Worm (Caenorhabditis elegans) whole organism, young adult: Measurements from ENCODE around the gene C45G9.6.
A peak's percentile ranks its signal among the peaks of the same experiment; 100 is the strongest.

Experiments used
- B0261.1 ChIP-seq: sonication (generic microtip); optimal IDR thresholded peaks from 2 replicates; lab custom pipeline; 2016; ENCODE audit warnings: mild to moderate bottlenecking, missing genetic modification characterization, moderate library complexity, missing compliant biosample characterization
- C06A6.2 ChIP-seq: fragments of 200-800 bp; sonication (Bioruptor generic); conservative IDR thresholded peaks from 2 replicates; pipeline ENCODE4 v1.3.6; 2022; ENCODE audit warnings: missing genetic modification characterization, missing compliant biosample characterization
- C17E4.6 ChIP-seq: fragments of 200-800 bp; sonication (Bioruptor generic); IDR thresholded peaks from 2 replicates; pipeline ENCODE4 v1.3.6; 2022; ENCODE audit warnings: missing genetic modification reagents, missing genetic modification characterization, missing compliant biosample characterization
- F33H1.4 ChIP-seq: fragments of 200-800 bp; sonication (Bioruptor generic); IDR thresholded peaks from 2 replicates; pipeline ENCODE4 v1.3.6; 2022; ENCODE audit warnings: missing genetic modification reagents, missing genetic modification characterization, missing compliant biosample characterization
- F52B5.7 ChIP-seq: sonication (generic microtip); optimal IDR thresholded peaks from 2 replicates; lab custom pipeline; 2016; ENCODE audit warnings: mild to moderate bottlenecking, missing genetic modification characterization, missing compliant biosample characterization
- F55B11.4 ChIP-seq: sonication (generic microtip); optimal IDR thresholded peaks from 2 replicates; lab custom pipeline; 2016; ENCODE audit warnings: missing compliant biosample characterization, missing genetic modification characterization, borderline replicate concordance; ENCODE audit not compliant: insufficient read depth
- F57A8.1 ChIP-seq: fragments of 200-800 bp; sonication (Bioruptor generic); optimal IDR thresholded peaks from 2 replicates; lab custom pipeline; 2018; ENCODE audit warnings: mild to moderate bottlenecking, missing genetic modification characterization, moderate library complexity, missing compliant biosample characterization
- Y53G8AR.9 ChIP-seq: fragments of 200-800 bp; sonication (Bioruptor generic); conservative IDR thresholded peaks from 2 replicates; pipeline ENCODE4 v1.3.6; 2022; ENCODE audit warnings: missing genetic modification reagents, missing genetic modification characterization, missing compliant biosample characterization
- Y67H2A.10 ChIP-seq: fragments of 200-800 bp; sonication (Bioruptor generic); conservative IDR thresholded peaks from 2 replicates; pipeline ENCODE4 v1.3.6; 2022; ENCODE audit warnings: missing genetic modification reagents, missing genetic modification characterization, missing compliant biosample characterization
- Y79H2A.3 ChIP-seq: fragments of 200-800 bp; sonication (Bioruptor generic); conservative IDR thresholded peaks from 2 replicates; pipeline ENCODE4 v1.3.6; 2022; ENCODE audit warnings: missing genetic modification reagents, missing genetic modification characterization, missing compliant biosample characterization
- ZK185.1 ChIP-seq: sonication (generic microtip); optimal IDR thresholded peaks from 2 replicates; lab custom pipeline; 2016; ENCODE audit warnings: mild to moderate bottlenecking, missing genetic modification characterization, missing compliant biosample characterization; ENCODE audit not compliant: poor library complexity, severe bottlenecking
- aptf-2 ChIP-seq: fragments of 200-800 bp; sonication (Bioruptor generic); conservative IDR thresholded peaks from 2 replicates; pipeline ENCODE4 v1.3.6; 2022; ENCODE audit warnings: missing genetic modification reagents, missing genetic modification characterization, missing compliant biosample characterization
- athp-1 ChIP-seq: sonication (generic microtip); optimal IDR thresholded peaks from 2 replicates; lab custom pipeline; 2017; ENCODE audit warnings: mild to moderate bottlenecking, missing genetic modification characterization, missing compliant biosample characterization
- attf-3 ChIP-seq: fragments of 200-800 bp; sonication (Bioruptor generic); conservative IDR thresholded peaks from 2 replicates; pipeline ENCODE4 v1.3.6; 2022; ENCODE audit warnings: missing genetic modification reagents, missing genetic modification characterization, missing compliant biosample characterization
- bed-1 ChIP-seq: fragments of 200-800 bp; sonication (Bioruptor generic); IDR thresholded peaks from 2 replicates; pipeline ENCODE4 v1.3.6; 2022; ENCODE audit warnings: missing genetic modification reagents, missing genetic modification characterization, missing compliant biosample characterization
- bed-2 ChIP-seq: fragments of 200-800 bp; sonication (Bioruptor generic); IDR thresholded peaks from 2 replicates; pipeline ENCODE4 v1.3.6; 2022; ENCODE audit warnings: missing genetic modification reagents, missing genetic modification characterization, missing compliant biosample characterization
- cebp-2 ChIP-seq: fragments of 200-800 bp; sonication (Bioruptor generic); IDR thresholded peaks from 2 replicates; pipeline ENCODE4 v1.3.6; 2022; ENCODE audit warnings: missing genetic modification characterization, missing compliant biosample characterization
- ceh-100 ChIP-seq: fragments of 200-800 bp; sonication (Bioruptor generic); IDR thresholded peaks from 2 replicates; pipeline ENCODE4 v1.3.6; 2022; ENCODE audit warnings: missing genetic modification reagents, missing genetic modification characterization, missing compliant biosample characterization
- dox-1 ChIP-seq: fragments of 200-800 bp; sonication (Bioruptor generic); IDR thresholded peaks from 2 replicates; pipeline ENCODE4 v1.3.6; 2022; ENCODE audit warnings: missing genetic modification reagents, missing genetic modification characterization, missing compliant biosample characterization
- dpl-1 ChIP-seq: fragments of 150-350 bp; optimal IDR thresholded peaks from 2 replicates; lab custom pipeline; 2014; ENCODE audit warnings: missing biosample characterization, missing genetic modification reagents, missing genetic modification characterization
- efl-1 ChIP-seq: fragments of 150-350 bp; optimal IDR thresholded peaks from 2 replicates; lab custom pipeline; 2014; ENCODE audit warnings: missing biosample characterization, missing genetic modification reagents, missing genetic modification characterization
- egl-18 ChIP-seq: fragments of 200-800 bp; sonication (Bioruptor generic); IDR thresholded peaks from 2 replicates; pipeline ENCODE4 v1.3.6; 2022; ENCODE audit warnings: missing genetic modification reagents, missing genetic modification characterization, missing compliant biosample characterization
- egrh-3 ChIP-seq: fragments of 200-800 bp; sonication (Bioruptor generic); IDR thresholded peaks from 2 replicates; pipeline ENCODE4 v1.3.6; 2022; ENCODE audit warnings: missing genetic modification reagents, missing genetic modification characterization, missing compliant biosample characterization
- ets-4 ChIP-seq: fragments of 200-800 bp; sonication (Bioruptor generic); optimal IDR thresholded peaks from 2 replicates; lab custom pipeline; 2018; ENCODE audit warnings: mild to moderate bottlenecking, missing genetic modification characterization, missing compliant biosample characterization
- fkh-3 ChIP-seq: sonication (generic microtip); optimal IDR thresholded peaks from 2 replicates; lab custom pipeline; 2016; ENCODE audit warnings: mild to moderate bottlenecking, missing genetic modification characterization, missing compliant biosample characterization
- hlh-12 ChIP-seq: sonication (generic microtip); optimal IDR thresholded peaks from 2 replicates; lab custom pipeline; 2016; ENCODE audit warnings: missing genetic modification characterization, missing compliant biosample characterization
- hmg-20 ChIP-seq: fragments of 200-800 bp; sonication (Bioruptor generic); IDR thresholded peaks from 2 replicates; pipeline ENCODE4 v1.3.6; 2022; ENCODE audit warnings: missing genetic modification reagents, missing genetic modification characterization, missing compliant biosample characterization
- lin-26 ChIP-seq: fragments of 200-800 bp; sonication (Bioruptor generic); IDR thresholded peaks from 2 replicates; pipeline ENCODE4 v1.3.6; 2022; ENCODE audit warnings: missing genetic modification reagents, missing genetic modification characterization, missing compliant biosample characterization
- lin-35 ChIP-seq, 3 experiments: fragments of 150-350 bp in 2 of 3; sonication (generic microtip) in 1 of 3; optimal IDR thresholded peaks; 2 replicates each; lab custom pipeline; 2014 to 2018; ENCODE audit warnings: missing biosample characterization in 3 of 3, missing genetic modification characterization in 3 of 3, missing genetic modification reagents in 3 of 3
- lin-54 ChIP-seq: fragments of 200-800 bp; sonication (Bioruptor generic); optimal IDR thresholded peaks from 2 replicates; lab custom pipeline; 2018; ENCODE audit warnings: mild to moderate bottlenecking, missing genetic modification characterization, missing compliant biosample characterization
- lsl-1 ChIP-seq: fragments of 200-800 bp; sonication (Bioruptor generic); optimal IDR thresholded peaks from 2 replicates; lab custom pipeline; 2018; ENCODE audit warnings: mild to moderate bottlenecking, missing genetic modification characterization, moderate library complexity, missing compliant biosample characterization
- lsy-27 ChIP-seq: sonication (generic microtip); optimal IDR thresholded peaks from 2 replicates; lab custom pipeline; 2017; ENCODE audit warnings: missing genetic modification characterization, mild to moderate bottlenecking, missing compliant biosample characterization, antibody characterized with exemption, missing genotype, borderline replicate concordance; ENCODE audit not compliant: insufficient read depth
- madf-10 ChIP-seq: sonication (generic microtip); optimal IDR thresholded peaks from 2 replicates; lab custom pipeline; 2016; ENCODE audit warnings: mild to moderate bottlenecking, missing genetic modification characterization, missing compliant biosample characterization
- madf-8 ChIP-seq: fragments of 200-800 bp; sonication (Bioruptor generic); conservative IDR thresholded peaks from 2 replicates; pipeline ENCODE4 v1.3.6; 2022; ENCODE audit warnings: missing genetic modification reagents, missing genetic modification characterization, missing compliant biosample characterization
- mcd-1 ChIP-seq: fragments of 200-800 bp; sonication (Bioruptor generic); IDR thresholded peaks from 2 replicates; pipeline ENCODE4 v1.3.6; 2022; ENCODE audit warnings: missing genetic modification reagents, missing genetic modification characterization, missing compliant biosample characterization
- mel-28 ChIP-seq: sonication (generic microtip); optimal IDR thresholded peaks from 2 replicates; lab custom pipeline; 2016; ENCODE audit warnings: borderline replicate concordance, mild to moderate bottlenecking, missing genetic modification characterization, missing compliant biosample characterization
- nfyb-1 ChIP-seq: fragments of 200-800 bp; sonication (Bioruptor generic); IDR thresholded peaks from 2 replicates; pipeline ENCODE4 v1.3.6; 2022; ENCODE audit warnings: missing genetic modification reagents, missing genetic modification characterization, missing compliant biosample characterization
- nhr-80 ChIP-seq: sonication (generic microtip); optimal IDR thresholded peaks from 2 replicates; lab custom pipeline; 2016; ENCODE audit warnings: missing genetic modification characterization, missing compliant biosample characterization
- pha-4 ChIP-seq: fragments of 150-350 bp; sonication (generic microtip); optimal IDR thresholded peaks from 2 replicates; lab custom pipeline; 2014; ENCODE audit warnings: missing biosample characterization, missing genetic modification reagents, missing genetic modification characterization
- rec-8 ChIP-seq, 2 experiments: sonication (generic microtip); optimal IDR thresholded peaks; 2 replicates each; lab custom pipeline; 2016; ENCODE audit warnings: mild to moderate bottlenecking in 2 of 2, missing genetic modification characterization in 2 of 2, missing genetic modification reagents in 2 of 2, missing genotype in 2 of 2, missing biosample characterization in 1 of 2, missing compliant biosample characterization in 1 of 2, moderate library complexity in 1 of 2
- rpc-1 ChIP-seq, 2 experiments: fragments of 150-350 bp in 1 of 2; sonication (generic microtip) in 1 of 2; optimal IDR thresholded peaks; 2 replicates each; lab custom pipeline; 2014 to 2018; ENCODE audit warnings: missing biosample characterization in 1 of 2, missing genetic modification characterization in 1 of 2, missing genetic modification reagents in 1 of 2, missing genotype in 1 of 2
- sea-2 ChIP-seq: fragments of 200-800 bp; sonication (Bioruptor generic); IDR thresholded peaks from 2 replicates; pipeline ENCODE4 v1.3.6; 2022; ENCODE audit warnings: missing genetic modification characterization, missing compliant biosample characterization
- unc-130 ChIP-seq: sonication (generic microtip); optimal IDR thresholded peaks from 2 replicates; lab custom pipeline; 2016; ENCODE audit warnings: missing genetic modification reagents, missing genetic modification characterization, missing compliant biosample characterization
- ztf-18 ChIP-seq: sonication (generic microtip); optimal IDR thresholded peaks from 2 replicates; lab custom pipeline; 2016; ENCODE audit warnings: missing genotype, mild to moderate bottlenecking, missing genetic modification characterization, missing compliant biosample characterization
- ztf-22 ChIP-seq: fragments of 200-800 bp; sonication (Bioruptor generic); optimal IDR thresholded peaks from 2 replicates; lab custom pipeline; 2018; ENCODE audit warnings: mild to moderate bottlenecking, missing genetic modification characterization, moderate library complexity, missing compliant biosample characterization
- ztf-26 ChIP-seq: sonication (generic microtip); optimal IDR thresholded peaks from 2 replicates; lab custom pipeline; 2017; ENCODE audit warnings: missing genetic modification characterization, missing compliant biosample characterization

Gene C45G9.6

ce11 chrIII:5036158-5036557 lies at the start of gene C45G9.6:
Gene C45G9.6, plus strand, starts transcription at chrIII:5036458.
- TF ChIP-seq madf-10 (tag; lab: Kevin White, UChicago) = no peak
- TF ChIP-seq rpc-1 (optimal IDR thresholded peaks at IDR 0.05; lab: Kevin White, UChicago) = no peak
- no peak for TF ChIP-seq rpc-1 (tag; optimal IDR thresholded peaks at IDR 0.05; lab: Kevin White, UChicago)
- TF ChIP-seq ZK185.1 (tag; lab: Kevin White, UChicago) = no peak
- TF ChIP-seq aptf-2 (GFP tag; lab: Robert Waterston, UW) = no peak
- no peak for TF ChIP-seq B0261.1 (tag; lab: Kevin White, UChicago)
- no peak for TF ChIP-seq ceh-100 (GFP tag; lab: Robert Waterston, UW)
- no peak for TF ChIP-seq ets-4 (GFP tag; lab: Kevin White, UChicago)
- no peak for TF ChIP-seq C17E4.6 (GFP tag; lab: Robert Waterston, UW)

DNA sequence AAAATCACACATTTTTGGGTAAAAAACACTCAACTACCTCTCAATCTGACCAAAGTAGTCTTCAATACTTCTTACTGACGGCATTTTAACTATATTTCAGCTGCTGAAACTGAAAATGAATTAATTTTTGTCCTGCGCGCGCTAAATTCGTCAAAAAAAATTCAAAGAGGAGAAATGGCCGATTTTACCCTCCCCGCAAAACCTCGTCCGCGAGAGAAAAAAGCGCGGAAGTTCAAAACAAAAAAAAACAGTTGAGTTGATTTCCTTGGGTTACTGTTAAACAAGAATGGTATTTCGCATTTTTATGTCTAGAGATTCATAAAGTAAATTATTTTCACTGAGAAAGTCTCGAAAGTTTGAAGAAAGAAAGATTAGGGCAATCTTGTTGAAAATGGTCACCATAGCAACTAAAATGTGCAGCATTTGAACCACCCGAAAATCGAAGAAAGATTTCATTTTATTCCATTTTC lies 49.4 kb upstream of the C45G9.6 start, which contains the start of the genes C27F2.10 and wdr-60:
TSS of gene C27F2.10 (minus strand) at position 109 of the 470 bp plus-strand sequence.
TSS of gene wdr-60 (plus strand) at position 420 of the 470 bp plus-strand sequence.
- no peak for TF ChIP-seq lin-35 (GFP tag; optimal IDR thresholded peaks at IDR 0.05; lab: Kevin White, UChicago)
- peak; percentile 78 for TF ChIP-seq lin-54 (GFP tag; lab: Kevin White, UChicago)
- TF ChIP-seq madf-8 (GFP tag; lab: Robert Waterston, UW) = 0 out of 2 replicates have a peak, but pooled peaks have one; percentile 5
- no peak for TF ChIP-seq cebp-2 (GFP tag; lab: Robert Waterston, UW)
- no peak for TF ChIP-seq Y79H2A.3 (GFP tag; lab: Robert Waterston, UW)
- no peak for TF ChIP-seq Y53G8AR.9 (GFP tag; lab: Robert Waterston, UW)
- TF ChIP-seq bed-2 (GFP tag; lab: Robert Waterston, UW) = no peak
- TF ChIP-seq fkh-3 (tag; lab: Kevin White, UChicago) = no peak
- no peak for TF ChIP-seq ztf-22
- TF ChIP-seq egl-18 (GFP tag; lab: Robert Waterston, UW) = no peak
- no peak for TF ChIP-seq athp-1 (tag; lab: Kevin White, UChicago)
- TF ChIP-seq efl-1 (GFP tag; lab: Kevin White, UChicago) = peak; percentile 63
- no peak for TF ChIP-seq bed-1
- peak; percentile 37; the same call in 1 of the 2 replicates for TF ChIP-seq F33H1.4 (GFP tag; lab: Robert Waterston, UW)
- no peak for TF ChIP-seq ztf-18 (tag; lab: Kevin White, UChicago)
- TF ChIP-seq C17E4.6 (GFP tag; lab: Robert Waterston, UW) = no peak
- no peak for TF ChIP-seq nhr-80 (tag; lab: Kevin White, UChicago)
- no peak for TF ChIP-seq hlh-12
- no peak for TF ChIP-seq nfyb-1
- TF ChIP-seq dox-1 (GFP tag; lab: Robert Waterston, UW) = 0 out of 2 replicates have a peak, but pooled peaks have one; percentile 21
- TF ChIP-seq F57A8.1 (GFP tag; lab: Kevin White, UChicago) = no peak
- TF ChIP-seq pha-4 (tag; lab: Kevin White, UChicago) = no peak
- no peak for TF ChIP-seq lin-26 (GFP tag; lab: Robert Waterston, UW)
- peak; percentile 58 for TF ChIP-seq dpl-1 (GFP tag; lab: Kevin White, UChicago)
- TF ChIP-seq egrh-3 (GFP tag; lab: Robert Waterston, UW) = no peak
- TF ChIP-seq hmg-20 (GFP tag; lab: Robert Waterston, UW) = no peak
- TF ChIP-seq F52B5.7 (tag; lab: Kevin White, UChicago) = no peak
- TF ChIP-seq mel-28 (tag; lab: Kevin White, UChicago) = no peak
- TF ChIP-seq mcd-1 (GFP tag; lab: Robert Waterston, UW) = no peak
- no peak for TF ChIP-seq sea-2 (GFP tag; lab: Robert Waterston, UW)
- TF ChIP-seq unc-130 = no peak
- no peak for TF ChIP-seq B0261.1 (tag; lab: Kevin White, UChicago)
- TF ChIP-seq ztf-26 (tag; lab: Kevin White, UChicago) = no peak
- no peak for TF ChIP-seq F55B11.4 (tag; lab: Kevin White, UChicago)
- TF ChIP-seq C06A6.2 (GFP tag; lab: Robert Waterston, UW) = no peak
- no peak for TF ChIP-seq lsy-27 (tag; lab: Kevin White, UChicago)
- TF ChIP-seq attf-3 = no peak
- TF ChIP-seq lsl-1 (GFP tag; lab: Kevin White, UChicago) = peak; percentile 17
- TF ChIP-seq Y67H2A.10 = no peak
- no peak for TF ChIP-seq rec-8 (tag; optimal IDR thresholded peaks at IDR 0.05; lab: Kevin White, UChicago)
